Worm (Caenorhabditis elegans): ENCODE results near the gene R11H6.2.

DNA sequence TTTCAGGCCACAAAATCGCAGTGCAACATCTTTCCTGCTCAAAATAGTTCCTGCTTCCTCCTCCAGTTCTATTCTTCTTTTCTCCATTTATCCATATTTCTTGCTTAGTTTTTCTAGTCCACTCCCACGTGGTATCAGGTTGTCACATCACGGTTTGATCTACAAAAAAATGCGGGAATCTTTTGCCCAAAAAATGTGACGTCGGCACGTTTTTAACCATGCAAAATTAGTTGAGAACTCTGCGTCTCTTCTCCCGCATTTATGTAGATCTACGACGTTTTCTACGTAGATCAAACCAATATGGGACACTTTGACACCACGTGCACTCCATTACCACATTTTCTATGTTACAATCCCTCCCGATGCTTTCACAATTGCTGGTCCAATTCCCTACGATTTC lies 44.2 kb downstream of the R11H6.2 start:
- TF ChIP-seq nhr-12 (tag; optimal IDR thresholded peaks at IDR 0.05) (no peak), nhr-237 (tag; optimal IDR thresholded peaks at IDR 0.05) (no peak), nhr-11 (tag; optimal IDR thresholded peaks at IDR 0.05) (no peak), sma-9 (GFP tag; optimal IDR thresholded peaks at IDR 0.05) (no peak), sma-9 (tag; optimal IDR thresholded peaks at IDR 0.05) (no peak), sem-4 (tag; optimal IDR thresholded peaks at IDR 0.05) (no peak), snpc-4 (tag; optimal IDR thresholded peaks at IDR 0.05) (no peak), unc-62 (GFP tag; optimal IDR thresholded peaks at IDR 0.05) (no peak), nhr-6 (tag; optimal IDR thresholded peaks at IDR 0.05) (no peak)
